Fruit fly (Drosophila melanogaster): ENCODE measurements around the gene C3G.

Gene C3G

DNA sequence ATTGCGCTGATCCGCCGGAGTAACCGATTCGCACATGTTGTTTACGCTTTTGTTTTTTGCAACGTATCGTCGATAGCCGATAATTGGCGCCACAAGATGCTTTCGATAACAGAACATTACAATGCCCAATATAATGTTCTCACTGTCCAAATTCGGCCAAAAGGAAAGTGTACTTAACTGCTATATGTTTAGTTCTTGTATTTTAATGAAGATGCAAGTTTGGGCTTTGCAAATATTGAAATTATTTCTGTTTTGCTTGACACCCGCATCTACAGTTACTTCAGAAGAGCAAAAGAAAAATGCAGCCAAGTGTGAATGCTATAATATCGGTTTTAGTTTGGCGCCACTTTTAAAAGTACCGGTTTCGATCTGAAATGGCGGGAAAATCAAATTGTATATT lies 49.2 kb upstream of the C3G start (continued):
- TF ChIP-seq CG6254 (GFP tag; optimal IDR thresholded peaks at IDR 0.05): peak; percentile 59
- TF ChIP-seq CG15073 (GFP tag; optimal IDR thresholded peaks at IDR 0.05): peak; percentile 46
- peak; percentile 86 for TF ChIP-seq dm (GFP tag; optimal IDR thresholded peaks at IDR 0.05)
- TF ChIP-seq Usf (GFP tag; optimal IDR thresholded peaks at IDR 0.05): peak; percentile 78
- TF ChIP-seq B-H1 (GFP tag; IDR thresholded peaks at IDR 0.05): peak; percentile 68
- no peak for TF ChIP-seq cad (GFP tag; optimal IDR thresholded peaks at IDR 0.05)
- peak; percentile 74; the same call in 2 of the 3 replicates for TF ChIP-seq CG34422 (GFP tag; IDR thresholded peaks at IDR 0.05)
- peak; percentile 89 for TF ChIP-seq fd3F (GFP tag; optimal IDR thresholded peaks at IDR 0.05)
- peak; percentile 82 for TF ChIP-seq CG32772 (GFP tag; IDR thresholded peaks at IDR 0.05)
- peak; percentile 79 for TF ChIP-seq salm (tag; optimal IDR thresholded peaks at IDR 0.05)
- TF ChIP-seq gro (GFP tag; optimal IDR thresholded peaks at IDR 0.05): peak; percentile 96
- peak; percentile 81 for TF ChIP-seq ewg (GFP tag; optimal IDR thresholded peaks at IDR 0.05)
- TF ChIP-seq MTF-1 (GFP tag; optimal IDR thresholded peaks at IDR 0.05; ENCODE audit: borderline replicate concordance): peak; percentile 76
- peak; percentile 92 for TF ChIP-seq CG15514 (GFP tag; optimal IDR thresholded peaks at IDR 0.05)
- TF ChIP-seq CG13894 (tag; optimal IDR thresholded peaks at IDR 0.05): peak; percentile 94
- TF ChIP-seq Elba2 (GFP tag; optimal IDR thresholded peaks at IDR 0.05): no peak
- TF ChIP-seq Mes4 (GFP tag; optimal IDR thresholded peaks at IDR 0.05): peak; percentile 84
- TF ChIP-seq tna (GFP tag; IDR thresholded peaks at IDR 0.05; ENCODE audit: partially characterized antibody): no peak; the same call in 1 of the 2 replicates
- peak; percentile 86 for TF ChIP-seq Fer2 (tag; optimal IDR thresholded peaks at IDR 0.05)
- peak; percentile 71 for TF ChIP-seq peb (GFP tag; IDR thresholded peaks at IDR 0.05)
- TF ChIP-seq pan (optimal IDR thresholded peaks at IDR 0.05): no peak
- peak in 1 of 2 experiments; percentile 91 for TF ChIP-seq pan (GFP tag; optimal IDR thresholded peaks at IDR 0.05 in 1 of 2, IDR thresholded peaks at IDR 0.05 in 1 of 2)
- peak; percentile 86 for TF ChIP-seq CrebB (tag; optimal IDR thresholded peaks at IDR 0.05)
- peak; percentile 87 for TF ChIP-seq CG9932 (GFP tag; IDR thresholded peaks at IDR 0.05)
- TF ChIP-seq Xbp1 (GFP tag; optimal IDR thresholded peaks at IDR 0.05): peak; percentile 92
- no peak for TF ChIP-seq hkb (optimal IDR thresholded peaks at IDR 0.05)
- TF ChIP-seq hkb (GFP tag; IDR thresholded peaks at IDR 0.05): peak; percentile 77
- TF ChIP-seq gfzf (GFP tag; optimal IDR thresholded peaks at IDR 0.05): peak; percentile 38
- peak; percentile 91 for TF ChIP-seq Camta (GFP tag; optimal IDR thresholded peaks at IDR 0.05)
- peak; percentile 93 for TF ChIP-seq Dip3 (GFP tag; optimal IDR thresholded peaks at IDR 0.05)
- TF ChIP-seq CG13424 (tag; optimal IDR thresholded peaks at IDR 0.05): peak; percentile 94
- no peak for TF ChIP-seq CG7963 (GFP tag; IDR thresholded peaks at IDR 0.05; ENCODE audit: partially characterized antibody)
- TF ChIP-seq CG11695 (GFP tag; IDR thresholded peaks at IDR 0.05): peak; percentile 83
- TF ChIP-seq Neu2 (GFP tag; optimal IDR thresholded peaks at IDR 0.05; ENCODE audit: borderline replicate concordance): peak; percentile 75
- peak; percentile 91 for TF ChIP-seq pb (GFP tag; optimal IDR thresholded peaks at IDR 0.05)
- TF ChIP-seq tll (GFP tag; optimal IDR thresholded peaks at IDR 0.05): no peak
- TF ChIP-seq CG31224 (GFP tag; IDR thresholded peaks at IDR 0.05): peak; percentile 79
- peak; percentile 92 for TF ChIP-seq tin (GFP tag; optimal IDR thresholded peaks at IDR 0.05)
- TF ChIP-seq BEAF-32 (GFP tag; optimal IDR thresholded peaks at IDR 0.05): peak; percentile 63
- TF ChIP-seq CG14710 (tag; optimal IDR thresholded peaks at IDR 0.05): peak; percentile 91
- TF ChIP-seq Stat92E (GFP tag; optimal IDR thresholded peaks at IDR 0.05): peak in 1 of 3 experiments; percentile 11
- TF ChIP-seq hth (optimal IDR thresholded peaks at IDR 0.05): no peak
- peak; percentile 94 for TF ChIP-seq lab (GFP tag; optimal IDR thresholded peaks at IDR 0.05)
- peak; percentile 83 for TF ChIP-seq HLH3B (GFP tag; IDR thresholded peaks at IDR 0.05)
- TF ChIP-seq CG43689 (GFP tag; IDR thresholded peaks at IDR 0.05): peak; percentile 33; the same call in 1 of the 2 replicates
- TF ChIP-seq slp2 (GFP tag; optimal IDR thresholded peaks at IDR 0.05): peak; percentile 92
- peak; percentile 91 for TF ChIP-seq fd96Cb (tag; optimal IDR thresholded peaks at IDR 0.05)
- TF ChIP-seq dysf (GFP tag; IDR thresholded peaks at IDR 0.05): peak; percentile 92
- peak; percentile 83 for TF ChIP-seq Lhr (GFP tag; optimal IDR thresholded peaks at IDR 0.05)
- TF ChIP-seq CG30431 (GFP tag; optimal IDR thresholded peaks at IDR 0.05): peak; percentile 85

Data from whole organism, embryonic.